Fruit fly (Drosophila melanogaster): Measurements from ENCODE around the gene CG17572.

The CG17572 gene

DNA sequence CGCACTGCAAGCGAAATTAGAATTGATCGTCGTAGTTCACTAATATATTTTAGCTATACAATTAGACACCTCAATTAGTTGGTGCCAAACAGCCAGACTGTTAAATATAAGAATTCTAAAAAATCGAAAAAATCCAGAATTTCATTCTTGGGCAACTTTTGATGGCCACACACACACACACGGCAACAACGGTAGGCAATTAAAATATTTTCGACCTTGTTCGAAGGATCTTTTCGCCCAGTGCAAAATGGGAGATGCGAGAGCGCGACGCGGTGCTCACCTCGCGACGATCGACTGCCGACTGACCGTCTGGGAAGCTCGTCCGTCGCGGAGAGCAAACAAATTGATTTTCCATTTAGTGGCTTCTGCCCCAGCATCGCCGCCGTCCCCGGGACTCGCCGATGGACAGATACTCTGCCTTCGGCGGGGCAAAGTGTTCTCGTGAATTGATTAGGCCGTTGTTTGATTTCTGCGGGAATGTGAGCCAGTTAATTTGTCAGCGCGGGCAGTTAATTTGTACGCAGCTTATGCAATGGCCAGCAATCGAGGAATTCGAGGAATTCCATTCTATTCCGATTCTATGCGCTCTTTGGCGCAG is 4.3 kb downstream of the CG17572 start, which contains the start of gene CG10702:
CG10702 (minus strand) TSS at position 304 of the 598 bp plus-strand sequence.
- TF ChIP-seq pan (optimal IDR thresholded peaks at IDR 0.05) = no peak
- no peak for TF ChIP-seq psq (optimal IDR thresholded peaks at IDR 0.05)
- no peak for TF ChIP-seq usp (GFP tag; optimal IDR thresholded peaks at IDR 0.05)
- no peak for TF ChIP-seq Dll (optimal IDR thresholded peaks at IDR 0.05)
- no peak for TF ChIP-seq CG8478 (optimal IDR thresholded peaks at IDR 0.05)
- no peak for TF ChIP-seq EcR (GFP tag; optimal IDR thresholded peaks at IDR 0.05)

DNA sequence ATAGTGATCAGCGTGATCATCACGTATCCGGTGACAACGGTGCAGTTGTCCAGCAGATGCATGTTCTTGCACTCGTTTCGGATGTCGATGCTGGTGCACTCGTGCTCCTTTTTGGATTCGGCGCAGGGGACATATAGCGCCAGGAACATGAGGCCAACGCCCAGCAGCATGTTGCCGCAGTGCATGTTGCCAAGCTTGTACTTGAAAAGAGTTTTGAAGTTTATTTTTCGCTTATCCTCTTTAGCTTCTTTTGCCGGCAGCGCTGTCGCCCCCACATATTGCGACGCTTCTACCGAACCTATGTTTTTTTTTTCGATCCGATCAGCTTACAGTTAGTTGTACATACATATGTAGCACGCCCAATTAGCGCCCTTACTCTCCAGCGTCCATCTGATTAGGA is 5.6 kb downstream of the CG17572 start:
- no peak for TF ChIP-seq usp (GFP tag; optimal IDR thresholded peaks at IDR 0.05)
- no peak for TF ChIP-seq psq (optimal IDR thresholded peaks at IDR 0.05)
- no peak for TF ChIP-seq EcR (GFP tag; optimal IDR thresholded peaks at IDR 0.05)
- TF ChIP-seq Dll (optimal IDR thresholded peaks at IDR 0.05) = no peak
- no peak for TF ChIP-seq CG8478 (optimal IDR thresholded peaks at IDR 0.05)
- no peak for TF ChIP-seq pan (optimal IDR thresholded peaks at IDR 0.05)

DNA sequence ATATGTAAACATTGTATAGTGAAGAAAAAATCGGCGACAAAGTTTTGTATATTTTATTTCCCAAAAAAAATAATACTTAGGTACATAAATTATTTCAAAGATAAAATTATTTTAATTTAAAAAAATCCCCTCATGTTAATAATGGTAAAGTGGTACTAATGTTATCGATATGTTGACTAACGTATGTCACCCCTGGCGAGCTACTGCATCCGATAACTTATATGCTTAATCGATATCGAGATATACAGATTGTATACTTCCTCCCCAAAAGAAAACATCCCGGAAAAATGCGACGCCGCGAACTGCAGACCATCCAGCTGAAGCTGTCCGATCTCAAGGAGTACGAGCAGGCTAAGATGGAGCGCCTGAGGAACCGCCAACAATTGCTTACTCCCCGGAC is 9.2 kb downstream of the CG17572 start, which contains the start of gene CG17343:
CG17343 (plus strand) TSS at position 224 of the 400 bp plus-strand sequence.
- TF ChIP-seq pan (optimal IDR thresholded peaks at IDR 0.05) = no peak

DNA sequence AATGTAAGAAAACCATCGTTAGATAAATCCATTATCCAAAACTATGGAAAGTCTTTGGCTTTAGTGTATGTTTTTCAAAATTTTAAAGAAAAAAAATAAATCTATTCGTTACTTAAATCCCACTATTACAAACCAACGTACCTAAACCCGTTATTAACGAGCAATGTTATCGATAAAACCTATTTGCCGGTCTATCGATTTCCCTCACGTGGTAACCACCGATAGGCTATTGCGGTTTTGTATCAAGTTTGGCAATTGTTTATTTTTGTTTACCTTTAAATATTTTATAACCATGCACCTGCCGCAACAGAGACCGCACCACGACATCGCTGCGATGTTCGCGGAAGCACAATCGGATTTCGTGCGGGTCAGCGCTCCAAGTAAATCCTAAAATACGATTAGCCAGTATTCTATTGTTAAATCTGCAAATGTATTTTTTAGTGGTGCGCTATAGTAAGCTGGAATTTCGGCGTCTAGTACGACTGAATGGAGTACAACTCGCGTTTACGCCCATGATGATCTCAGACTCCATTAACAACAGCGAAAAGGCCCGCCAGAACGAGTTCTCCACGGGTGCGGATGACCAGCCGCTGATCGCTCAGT is 10.8 kb downstream of the CG17572 start, which contains the start of gene Dus4:
Dus4 (plus strand) TSS at position 206 of the 603 bp plus-strand sequence.
- TF ChIP-seq Dll (optimal IDR thresholded peaks at IDR 0.05) = no peak
- TF ChIP-seq EcR (GFP tag; optimal IDR thresholded peaks at IDR 0.05) = no peak
- TF ChIP-seq psq (optimal IDR thresholded peaks at IDR 0.05) = no peak
- no peak for TF ChIP-seq pan (optimal IDR thresholded peaks at IDR 0.05)
- TF ChIP-seq usp (GFP tag; optimal IDR thresholded peaks at IDR 0.05) = no peak
- no peak for TF ChIP-seq CG8478 (optimal IDR thresholded peaks at IDR 0.05)

DNA sequence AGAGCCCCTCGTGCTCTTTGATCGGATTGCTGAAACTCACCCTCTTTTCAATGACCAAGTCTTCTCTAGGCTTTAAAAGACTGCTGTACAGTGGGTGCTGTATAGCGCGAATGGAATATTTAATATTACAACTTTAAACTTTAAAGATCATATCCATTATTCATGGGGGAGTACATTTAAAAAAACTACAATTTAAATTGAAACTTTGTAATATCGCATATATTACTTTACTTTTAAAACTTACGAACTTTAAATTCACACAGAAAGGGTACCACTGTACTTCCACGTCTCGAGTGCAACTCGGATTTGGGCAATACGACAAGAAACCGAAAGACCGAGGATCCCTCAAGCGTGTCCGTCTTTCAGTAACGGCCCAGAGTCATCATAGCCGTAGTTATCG is 15.0 kb downstream of the CG17572 start, which contains the start of gene Phlpp:
Phlpp (plus strand) TSS at position 214 of the 400 bp plus-strand sequence.
- TF ChIP-seq EcR (GFP tag; optimal IDR thresholded peaks at IDR 0.05) = no peak
- TF ChIP-seq psq (optimal IDR thresholded peaks at IDR 0.05) = no peak
- TF ChIP-seq Dll (optimal IDR thresholded peaks at IDR 0.05) = no peak
- TF ChIP-seq pan (optimal IDR thresholded peaks at IDR 0.05) = no peak
- TF ChIP-seq CG8478 (optimal IDR thresholded peaks at IDR 0.05) = no peak
- TF ChIP-seq usp (GFP tag; optimal IDR thresholded peaks at IDR 0.05) = no peak

DNA sequence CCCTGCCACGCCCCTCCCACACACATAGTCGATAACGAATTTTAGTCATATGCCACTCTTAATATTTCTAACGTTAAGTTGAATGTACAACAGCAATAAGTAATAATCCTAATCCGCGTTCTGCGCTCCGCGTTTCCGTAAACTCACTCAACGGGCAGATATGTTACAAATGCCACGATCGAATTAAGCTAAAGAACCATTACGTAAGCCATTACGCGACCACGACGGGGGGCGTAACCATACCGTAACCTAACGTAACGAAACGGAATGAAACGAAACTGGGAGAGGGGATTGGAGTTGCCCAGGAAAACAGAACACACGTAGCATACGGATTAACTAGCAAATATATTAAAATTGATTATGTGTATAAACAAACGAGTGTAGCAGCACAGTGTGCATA is 16.1 kb downstream of the CG17572 start:
- TF ChIP-seq psq (optimal IDR thresholded peaks at IDR 0.05) (no peak), CG8478 (optimal IDR thresholded peaks at IDR 0.05) (no peak), usp (GFP tag; optimal IDR thresholded peaks at IDR 0.05) (no peak), pan (optimal IDR thresholded peaks at IDR 0.05) (no peak), Dll (optimal IDR thresholded peaks at IDR 0.05) (no peak), EcR (GFP tag; optimal IDR thresholded peaks at IDR 0.05) (no peak)

DNA sequence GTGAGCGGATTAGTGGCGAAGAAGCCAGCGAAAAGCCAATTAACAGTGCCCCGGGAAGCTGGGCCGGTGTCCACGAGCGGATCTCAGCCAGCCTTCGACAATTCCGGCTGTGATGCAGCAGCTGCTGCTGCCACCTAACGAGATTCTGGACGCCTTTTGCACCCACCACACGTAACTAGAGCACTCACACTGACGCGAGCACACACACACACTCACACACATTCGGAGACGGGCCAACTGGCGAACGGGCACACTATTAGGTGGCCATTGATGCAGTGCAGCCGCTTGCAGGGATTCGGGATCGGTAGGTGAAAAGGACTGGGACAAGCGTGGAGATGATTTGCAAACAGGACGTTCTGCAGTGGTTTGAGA is 19.4 kb downstream of the CG17572 start:
- TF ChIP-seq CG8478 (optimal IDR thresholded peaks at IDR 0.05) (no peak), EcR (GFP tag; optimal IDR thresholded peaks at IDR 0.05) (no peak), pan (optimal IDR thresholded peaks at IDR 0.05) (no peak), psq (optimal IDR thresholded peaks at IDR 0.05) (no peak), Dll (optimal IDR thresholded peaks at IDR 0.05) (no peak), usp (GFP tag; optimal IDR thresholded peaks at IDR 0.05) (no peak)

DNA sequence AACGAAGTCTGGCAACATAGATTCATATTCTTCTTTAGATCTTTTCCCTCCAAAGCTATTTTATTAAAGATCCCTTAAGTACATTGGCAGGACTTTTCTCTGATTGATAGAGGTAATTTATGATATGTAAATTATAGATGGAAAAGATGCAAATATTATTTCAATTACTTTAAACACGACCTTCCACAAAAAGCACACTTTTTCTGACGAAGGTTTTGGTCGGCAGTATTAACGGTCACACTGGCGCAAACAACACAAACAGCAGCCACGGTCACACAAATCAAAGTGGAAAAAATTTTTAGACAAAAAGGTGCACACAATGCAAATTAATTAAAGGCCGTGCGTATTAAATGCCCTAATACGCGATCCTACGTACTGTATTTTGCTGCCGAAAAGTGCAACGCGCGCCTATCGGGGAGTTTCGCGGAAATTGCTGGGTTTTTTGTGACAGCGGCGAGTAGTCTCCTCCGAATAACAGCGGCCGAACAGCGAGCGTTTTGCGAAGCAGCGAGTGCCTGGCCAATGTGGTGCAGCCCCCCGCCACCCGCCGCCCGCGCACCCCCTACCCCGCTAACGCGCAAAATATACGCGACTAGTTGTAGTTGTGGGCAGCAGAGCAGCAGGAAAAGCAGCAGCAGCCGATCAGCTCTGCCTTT is 20.0 kb downstream of the CG17572 start, which contains the start of gene CG10492:
CG10492 (plus strand) TSS at position 219 of the 656 bp plus-strand sequence.
- TF ChIP-seq Dll (optimal IDR thresholded peaks at IDR 0.05) (no peak), EcR (GFP tag; optimal IDR thresholded peaks at IDR 0.05) (no peak), psq (optimal IDR thresholded peaks at IDR 0.05) (no peak), CG8478 (optimal IDR thresholded peaks at IDR 0.05) (no peak), usp (GFP tag; optimal IDR thresholded peaks at IDR 0.05) (no peak), pan (optimal IDR thresholded peaks at IDR 0.05) (no peak)

- no peak for TF ChIP-seq psq (optimal IDR thresholded peaks at IDR 0.05)
Observed at dm6 chr2L:19051534-19052100, 22.3 kb downstream of the CG17572 start, which contains the start of gene Rpn3. Gene Rpn3 (plus strand): TSS chr2L:19051790.

dm6 chr2L:19048912-19049311 is 25.0 kb downstream of the CG17572 start, which contains the start of gene CG10470:
Gene CG10470 (plus strand): TSS chr2L:19049076.
- no peak for TF ChIP-seq psq (optimal IDR thresholded peaks at IDR 0.05)
- no peak for TF ChIP-seq pan (optimal IDR thresholded peaks at IDR 0.05)
- TF ChIP-seq Dll (optimal IDR thresholded peaks at IDR 0.05) = no peak
- no peak for TF ChIP-seq CG8478 (optimal IDR thresholded peaks at IDR 0.05)
- TF ChIP-seq EcR (GFP tag; optimal IDR thresholded peaks at IDR 0.05) = no peak
- no peak for TF ChIP-seq usp (GFP tag; optimal IDR thresholded peaks at IDR 0.05)

dm6 chr2L:19045111-19045560 is 28.8 kb downstream of the CG17572 start, which contains the start of the genes Ttc19 and Acn:
Gene Ttc19 (minus strand): TSS chr2L:19045148.
Gene Acn (plus strand): TSS chr2L:19045355.
- TF ChIP-seq psq (optimal IDR thresholded peaks at IDR 0.05) (no peak), EcR (GFP tag; optimal IDR thresholded peaks at IDR 0.05) (no peak), usp (GFP tag; optimal IDR thresholded peaks at IDR 0.05) (no peak)

DNA sequence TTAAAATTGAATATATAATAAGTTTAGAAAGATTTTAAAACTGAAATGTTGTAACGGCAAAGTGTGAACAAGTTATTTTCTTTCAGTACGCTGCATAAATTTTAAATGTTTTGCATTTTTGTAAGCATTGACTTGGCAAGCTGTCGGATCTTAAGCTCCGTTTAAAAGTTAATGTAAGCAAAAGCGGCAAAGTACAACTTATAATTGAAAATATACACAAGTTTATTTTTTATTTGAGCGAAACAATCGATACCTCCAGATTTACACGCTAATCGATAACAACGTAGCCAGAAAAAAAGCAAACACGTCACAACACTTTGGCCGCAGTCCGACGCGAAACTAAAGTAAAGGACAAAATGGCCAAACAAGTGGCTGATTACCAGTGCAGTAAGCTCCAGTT is 32.4 kb downstream of the CG17572 start, which contains the start of gene Catsup:
Catsup (plus strand) TSS at position 273 of the 400 bp plus-strand sequence.
- TF ChIP-seq EcR (GFP tag; optimal IDR thresholded peaks at IDR 0.05) = no peak
- TF ChIP-seq psq (optimal IDR thresholded peaks at IDR 0.05) = no peak
- TF ChIP-seq Dll (optimal IDR thresholded peaks at IDR 0.05) = no peak
- TF ChIP-seq pan (optimal IDR thresholded peaks at IDR 0.05) = no peak
- no peak for TF ChIP-seq CG8478 (optimal IDR thresholded peaks at IDR 0.05)
- no peak for TF ChIP-seq usp (GFP tag; optimal IDR thresholded peaks at IDR 0.05)
